Comparison of ENCODE assay signal across 2 worm cellular contexts in the genomic region with DNA sequence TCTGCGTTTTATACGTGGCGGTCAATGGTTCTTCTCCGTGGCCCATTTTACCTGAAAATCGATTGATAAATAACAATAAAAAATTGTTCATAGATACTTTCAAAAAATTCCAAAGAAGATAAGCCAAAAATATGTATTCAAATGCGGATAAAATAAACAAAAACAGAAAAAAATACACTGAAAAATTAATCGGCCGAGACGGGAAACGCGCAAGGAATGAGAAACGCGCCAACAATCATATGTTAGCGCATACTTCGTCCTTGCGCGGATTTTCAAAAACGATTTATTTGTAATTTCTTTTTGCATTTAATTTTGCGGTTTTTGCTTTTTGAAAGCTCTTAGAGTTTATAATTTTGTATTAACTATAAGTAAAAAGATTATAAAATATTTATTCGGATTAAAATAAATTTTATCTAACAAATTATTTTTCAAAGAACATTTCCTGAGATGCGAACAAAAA.
TF ChIP-seq lines count a peak whose summit lies in the region.

Gene nduf-11, minus strand, starts transcription at position 51 of the 460 bp plus-strand sequence.

TF ChIP-seq in whole organism, L4 larva, 104 proteins besides CTCF, POLR2A, EP300 and RAD21 (continued from another document):
- TF ChIP-seq nhr-237 (tag; optimal IDR thresholded peaks at IDR 0.05; lab: Kevin White, UChicago) (no peak), skn-1 (tag; optimal IDR thresholded peaks at IDR 0.05; lab: Kevin White, UChicago) (no peak), nhr-10 (tag; optimal IDR thresholded peaks at IDR 0.05; lab: Kevin White, UChicago) (no peak), Y5F2A.4 (GFP tag; optimal IDR thresholded peaks at IDR 0.05; lab: Kevin White, UChicago) (no peak), nhr-102 (tag; optimal IDR thresholded peaks at IDR 0.05; lab: Kevin White, UChicago) (peak; percentile 89), aha-1 (tag; lab: Kevin White, UChicago) (peak; percentile 96), ceh-44 (GFP tag; IDR thresholded peaks at IDR 0.05; lab: Robert Waterston, UW) (no peak), lin-39 (tag; optimal IDR thresholded peaks at IDR 0.05; lab: Kevin White, UChicago) (no peak), zfp-3 (GFP tag; conservative IDR thresholded peaks at IDR 0.05; lab: Robert Waterston, UW) (peak; percentile 58; the same call in 1 of the 2 replicates), zag-1 (tag; optimal IDR thresholded peaks at IDR 0.05; lab: Kevin White, UChicago) (no peak), lin-29 (GFP tag; IDR thresholded peaks at IDR 0.05; lab: Robert Waterston, UW) (0 out of 2 replicates have a peak, but pooled peaks have one; percentile 41), attf-4 (tag; optimal IDR thresholded peaks at IDR 0.05; lab: Kevin White, UChicago) (no peak), T20F7.1 (GFP tag; optimal IDR thresholded peaks at IDR 0.05; lab: Kevin White, UChicago) (no peak), saeg-2 (GFP tag; IDR thresholded peaks at IDR 0.05; lab: Robert Waterston, UW) (no peak), lin-38 (GFP tag; IDR thresholded peaks at IDR 0.05; lab: Robert Waterston, UW) (peak; percentile 90), lir-3 (tag; optimal IDR thresholded peaks at IDR 0.05; lab: Kevin White, UChicago) (no peak), ZK546.5 (tag; optimal IDR thresholded peaks at IDR 0.05; lab: Kevin White, UChicago) (no peak), lsy-2 (tag; optimal IDR thresholded peaks at IDR 0.05; lab: Kevin White, UChicago) (peak; percentile 6 to 92), ctbp-1 (GFP tag; IDR thresholded peaks at IDR 0.05; lab: Robert Waterston, UW) (peak; percentile 62; the same call in 1 of the 2 replicates), lim-7 (GFP tag; IDR thresholded peaks at IDR 0.05; lab: Robert Waterston, UW) (no peak), nhr-76 (tag; optimal IDR thresholded peaks at IDR 0.05; lab: Kevin White, UChicago) (no peak), ceh-62 (tag; optimal IDR thresholded peaks at IDR 0.05; lab: Kevin White, UChicago) (no peak), pha-4 (GFP tag; IDR thresholded peaks at IDR 0.05; lab: Robert Waterston, UW) (peak; percentile 77; the same call in 1 of the 2 replicates), pha-4 (tag; optimal IDR thresholded peaks at IDR 0.05; lab: Kevin White, UChicago) (peak; percentile 64), daf-12 (tag; optimal IDR thresholded peaks at IDR 0.05; lab: Kevin White, UChicago) (no peak), ceh-20 (GFP tag; IDR thresholded peaks at IDR 0.05; lab: Robert Waterston, UW) (peak; percentile 72), ZK337.2 (GFP tag; IDR thresholded peaks at IDR 0.05; lab: Robert Waterston, UW) (no peak), nhr-11 (tag; optimal IDR thresholded peaks at IDR 0.05; lab: Kevin White, UChicago) (peak; percentile 53), F10B5.3 (tag; optimal IDR thresholded peaks at IDR 0.05; lab: Kevin White, UChicago) (peak; percentile 49), mdl-1 (tag; optimal IDR thresholded peaks at IDR 0.05; lab: Kevin White, UChicago) (peak in 1 of 2 experiments; percentile 19), fos-1 (tag; optimal IDR thresholded peaks at IDR 0.05; lab: Kevin White, UChicago) (no peak), ceh-28 (tag; optimal IDR thresholded peaks at IDR 0.05; lab: Kevin White, UChicago) (no peak), daf-16 (GFP tag; optimal IDR thresholded peaks at IDR 0.05; lab: Kevin White, UChicago) (peak in 1 of 2 experiments; percentile 57), daf-16 (tag; optimal IDR thresholded peaks at IDR 0.05; lab: Kevin White, UChicago) (peak; percentile 63), ztf-11 (tag; optimal IDR thresholded peaks at IDR 0.05; lab: Kevin White, UChicago) (no peak), zfp-2 (tag; optimal IDR thresholded peaks at IDR 0.05; lab: Kevin White, UChicago) (no peak), sdz-12 (GFP tag; optimal IDR thresholded peaks at IDR 0.05; lab: Kevin White, UChicago) (no peak), mdt-29 (GFP tag; IDR thresholded peaks at IDR 0.05; lab: Robert Waterston, UW) (peak; percentile 29; the same call in 1 of the 2 replicates), snpc-4 (tag; optimal IDR thresholded peaks at IDR 0.05; lab: Kevin White, UChicago) (no peak), Y75B8A.6 (GFP tag; IDR thresholded peaks at IDR 0.05; lab: Robert Waterston, UW) (no peak), fkh-10 (GFP tag; optimal IDR thresholded peaks at IDR 0.05; lab: Kevin White, UChicago) (peak; percentile 29), unc-39 (tag; optimal IDR thresholded peaks at IDR 0.05; lab: Kevin White, UChicago) (no peak), gei-8 (GFP tag; optimal IDR thresholded peaks at IDR 0.05; lab: Kevin White, UChicago) (no peak), madf-9 (GFP tag; conservative IDR thresholded peaks at IDR 0.05; lab: Robert Waterston, UW) (no peak), spr-1 (tag; optimal IDR thresholded peaks at IDR 0.05; lab: Kevin White, UChicago) (peak; percentile 56), mep-1 (tag; optimal IDR thresholded peaks at IDR 0.05; lab: Kevin White, UChicago) (peak; percentile 89), nhr-25 (tag; optimal IDR thresholded peaks at IDR 0.05; lab: Kevin White, UChicago; ENCODE audit: borderline replicate concordance, insufficient read depth) (no peak), dmd-9 (GFP tag; IDR thresholded peaks at IDR 0.05; lab: Robert Waterston, UW) (no peak), duxl-1 (tag; optimal IDR thresholded peaks at IDR 0.05; lab: Kevin White, UChicago; ENCODE audit: poor library complexity) (peak; percentile 55), nhr-48 (tag; optimal IDR thresholded peaks at IDR 0.05; lab: Kevin White, UChicago) (peak; percentile 51)
TF ChIP-seq in whole organism, L4 larva: peak in this region for 44.

TF ChIP-seq in whole organism, late embryonic, 69 proteins besides CTCF, POLR2A, EP300 and RAD21 (continued from another document):
- TF ChIP-seq tbx-7 (tag; optimal IDR thresholded peaks at IDR 0.05; lab: Kevin White, UChicago), result no peak
- no peak for TF ChIP-seq ceh-24 (tag; optimal IDR thresholded peaks at IDR 0.05; lab: Kevin White, UChicago)
- TF ChIP-seq ceh-22 (tag; optimal IDR thresholded peaks at IDR 0.05; lab: Kevin White, UChicago), result no peak
- peak; percentile 18 for TF ChIP-seq pat-9 (tag; optimal IDR thresholded peaks at IDR 0.05; lab: Kevin White, UChicago)
- peak; percentile 46 for TF ChIP-seq ref-2 (tag; optimal IDR thresholded peaks at IDR 0.05; lab: Kevin White, UChicago)
- TF ChIP-seq ceh-34 (tag; optimal IDR thresholded peaks at IDR 0.05; lab: Kevin White, UChicago), result peak; percentile 39
- TF ChIP-seq ceh-30 (tag; optimal IDR thresholded peaks at IDR 0.05; lab: Kevin White, UChicago), result no peak
